Fruit fly (Drosophila melanogaster) whole organism, embryonic: ENCODE data around the gene CG13676.

Source experiments
- Atf3 ChIP-seq: fragments of 200-800 bp; sonication (Bioruptor generic); optimal IDR thresholded peaks from 3 replicates; lab custom pipeline; 2016; ENCODE audit warnings: missing biosample characterization, missing genetic modification characterization
- CG10147 ChIP-seq: fragments of 200-800 bp; sonication (Bioruptor generic); optimal IDR thresholded peaks from 2 replicates; lab custom pipeline; 2019; ENCODE audit warnings: missing biosample characterization, mild to moderate bottlenecking, missing genetic modification characterization, moderate library complexity
- CG11085 ChIP-seq: fragments of 200-800 bp; sonication (Bioruptor generic); IDR thresholded peaks from 2 replicates; pipeline ENCODE4 v1.3.6; 2022; ENCODE audit warnings: missing biosample characterization, missing genetic modification characterization
- CG11560 ChIP-seq: fragments of 200-800 bp; sonication (Bioruptor generic); IDR thresholded peaks from 3 replicates; pipeline ENCODE4 v1.3.6; 2022; ENCODE audit warnings: missing biosample characterization, missing genetic modification characterization
- CG12155 ChIP-seq: fragments of 200-800 bp; sonication (Bioruptor generic); optimal IDR thresholded peaks from 3 replicates; lab custom pipeline; 2016; ENCODE audit warnings: missing biosample characterization, missing genetic modification characterization
- CG13296 ChIP-seq: fragments of 200-800 bp; sonication (Bioruptor generic); optimal IDR thresholded peaks from 3 replicates; lab custom pipeline; 2018; ENCODE audit warnings: missing biosample characterization, mild to moderate bottlenecking, missing genetic modification characterization
- CG15073 ChIP-seq: fragments of 200-800 bp; sonication (Bioruptor generic); optimal IDR thresholded peaks from 2 replicates; lab custom pipeline; 2016; ENCODE audit warnings: missing biosample characterization, missing genetic modification characterization
- CG1529 ChIP-seq: fragments of 200-800 bp; sonication (Bioruptor generic); optimal IDR thresholded peaks from 3 replicates; lab custom pipeline; 2018; ENCODE audit warnings: missing biosample characterization, missing genetic modification characterization
- CG16863 ChIP-seq: fragments of 200-800 bp; sonication (Bioruptor generic); optimal IDR thresholded peaks from 3 replicates; lab custom pipeline; 2016; ENCODE audit warnings: missing biosample characterization, missing genetic modification characterization
- CG17612 ChIP-seq: fragments of 200-800 bp; sonication (Bioruptor generic); IDR thresholded peaks from 2 replicates; pipeline ENCODE4 v1.3.6; 2022; ENCODE audit warnings: missing biosample characterization, missing genetic modification characterization
- CG18764 ChIP-seq: fragments of 200-800 bp; sonication (Bioruptor generic); optimal IDR thresholded peaks from 3 replicates; lab custom pipeline; 2016; ENCODE audit warnings: missing biosample characterization, missing genetic modification characterization
- CG2202 ChIP-seq: fragments of 200-800 bp; sonication (Bioruptor generic); optimal IDR thresholded peaks from 2 replicates; lab custom pipeline; 2018; ENCODE audit warnings: missing biosample characterization, mild to moderate bottlenecking, missing genetic modification characterization
- CG30431 ChIP-seq: fragments of 200-800 bp; sonication (Bioruptor generic); optimal IDR thresholded peaks from 2 replicates; lab custom pipeline; 2017; ENCODE audit warnings: missing biosample characterization, missing genetic modification characterization
- CG3065 ChIP-seq: fragments of 200-800 bp; sonication (Bioruptor generic); optimal IDR thresholded peaks from 2 replicates; lab custom pipeline; 2016; ENCODE audit warnings: missing biosample characterization, missing genetic modification characterization
- CG32772 ChIP-seq: fragments of 200-800 bp; sonication (Bioruptor generic); IDR thresholded peaks from 2 replicates; pipeline ENCODE4 v1.3.6; 2022; ENCODE audit warnings: missing biosample characterization, missing genetic modification characterization
- CG33213 ChIP-seq: fragments of 200-800 bp; sonication (Bioruptor generic); optimal IDR thresholded peaks from 3 replicates; lab custom pipeline; 2016; ENCODE audit warnings: missing biosample characterization, missing genetic modification characterization
- CG3726 ChIP-seq: fragments of 200-800 bp; sonication (Bioruptor generic); IDR thresholded peaks from 3 replicates; pipeline ENCODE4, ENCODE4 v1.3.6; 2022; ENCODE audit warnings: missing biosample characterization, missing genetic modification characterization
- CG42726 ChIP-seq: fragments of 200-800 bp; sonication (Bioruptor generic); IDR thresholded peaks from 2 replicates; pipeline ENCODE4 v1.3.6; 2022; ENCODE audit warnings: missing biosample characterization, missing genetic modification characterization; ENCODE audit not compliant: partially characterized antibody
- CG4820 ChIP-seq: fragments of 200-800 bp; sonication (Bioruptor generic); optimal IDR thresholded peaks from 3 replicates; lab custom pipeline; 2016; ENCODE audit warnings: missing biosample characterization, missing genetic modification characterization
- CG4854 ChIP-seq: fragments of 200-800 bp; sonication (Bioruptor generic); optimal IDR thresholded peaks from 2 replicates; lab custom pipeline; 2016; ENCODE audit warnings: missing biosample characterization, missing genetic modification characterization, inconsistent platforms
- CG8924 ChIP-seq: fragments of 200-800 bp; optimal IDR thresholded peaks from 3 replicates; lab custom pipeline; 2019; ENCODE audit warnings: missing biosample characterization, mild to moderate bottlenecking, missing genetic modification characterization, moderate library complexity
- D19A ChIP-seq: fragments of 200-800 bp; optimal IDR thresholded peaks from 3 replicates; lab custom pipeline; 2019; ENCODE audit warnings: missing biosample characterization, mild to moderate bottlenecking, missing genetic modification characterization, moderate library complexity
- Dip2 ChIP-seq: fragments of 200-800 bp; sonication (Bioruptor generic); IDR thresholded peaks from 2 replicates; pipeline ENCODE4 v1.3.6; 2022; ENCODE audit warnings: missing biosample characterization, missing genetic modification characterization
- Dip3 ChIP-seq: fragments of 200-800 bp; sonication (Bioruptor generic); optimal IDR thresholded peaks from 3 replicates; lab custom pipeline; 2016; ENCODE audit warnings: missing biosample characterization, missing genetic modification characterization
- Lhr ChIP-seq: fragments of 200-800 bp; sonication (Bioruptor generic); optimal IDR thresholded peaks from 3 replicates; lab custom pipeline; 2017; ENCODE audit warnings: mild to moderate bottlenecking, missing biosample characterization, missing genetic modification reagents, missing genetic modification characterization
- Nf-YA ChIP-seq: fragments of 200-800 bp; sonication (Bioruptor generic); IDR thresholded peaks from 2 replicates; pipeline ENCODE4 v1.3.6; 2022; ENCODE audit warnings: missing biosample characterization, missing genetic modification characterization
- Sox100B ChIP-seq: fragments of 200-800 bp; sonication (Bioruptor generic); optimal IDR thresholded peaks from 3 replicates; lab custom pipeline; 2018; ENCODE audit warnings: missing biosample characterization, mild to moderate bottlenecking, missing genetic modification characterization
- Spps ChIP-seq: fragments of 200-800 bp; sonication (Bioruptor generic); optimal IDR thresholded peaks from 2 replicates; lab custom pipeline; 2018; ENCODE audit warnings: missing biosample characterization, mild to moderate bottlenecking, missing genetic modification characterization
- Ssrp ChIP-seq: fragments of 200-800 bp; sonication (Bioruptor generic); optimal IDR thresholded peaks from 2 replicates; lab custom pipeline; 2018; ENCODE audit warnings: missing biosample characterization, mild to moderate bottlenecking, missing genetic modification characterization, moderate library complexity
- TFAM ChIP-seq: fragments of 200-800 bp; sonication (Bioruptor generic); optimal IDR thresholded peaks from 2 replicates; lab custom pipeline; 2017; ENCODE audit warnings: missing biosample characterization, missing genetic modification characterization, inconsistent platforms
- Taf1 ChIP-seq: fragments of 200-800 bp; sonication (Bioruptor generic); IDR thresholded peaks from 2 replicates; pipeline ENCODE4 v1.3.6; 2022; ENCODE audit warnings: missing biosample characterization, missing genetic modification characterization
- br ChIP-seq: fragments of >200 bp; optimal IDR thresholded peaks from 2 replicates; lab custom pipeline; 2017
- cad ChIP-seq: fragments of >200 bp; optimal IDR thresholded peaks from 2 replicates; lab custom pipeline; 2017; ENCODE audit warnings: missing biosample characterization, missing genetic modification characterization
- croc ChIP-seq: fragments of 200-800 bp; sonication (Bioruptor generic); conservative IDR thresholded peaks from 3 replicates; pipeline ENCODE4 v1.3.6; 2022; ENCODE audit warnings: missing biosample characterization, missing genetic modification characterization
- ems ChIP-seq: fragments of 200-800 bp; sonication (Bioruptor generic); optimal IDR thresholded peaks from 3 replicates; lab custom pipeline; 2016; ENCODE audit warnings: missing biosample characterization, missing genetic modification characterization
- exex ChIP-seq: fragments of 200-800 bp; sonication (Bioruptor generic); optimal IDR thresholded peaks from 4 replicates; lab custom pipeline; 2018; ENCODE audit warnings: missing biosample characterization, mild to moderate bottlenecking, missing genetic modification characterization, moderate library complexity
- eyg ChIP-seq: fragments of 200-800 bp; sonication (Bioruptor generic); optimal IDR thresholded peaks from 3 replicates; lab custom pipeline; 2016; ENCODE audit warnings: missing biosample characterization, missing genetic modification characterization
- fd102C ChIP-seq: fragments of 200-800 bp; sonication (Bioruptor generic); optimal IDR thresholded peaks from 2 replicates; lab custom pipeline; 2018; ENCODE audit warnings: missing biosample characterization, mild to moderate bottlenecking, missing genetic modification characterization, moderate library complexity
- gcm2 ChIP-seq: fragments of 200-800 bp; sonication (Bioruptor generic); optimal IDR thresholded peaks from 2 replicates; lab custom pipeline; 2016; ENCODE audit warnings: missing biosample characterization, missing genetic modification characterization
- jigr1 ChIP-seq: fragments of 200-800 bp; sonication (Bioruptor generic); IDR thresholded peaks from 3 replicates; pipeline ENCODE4 v1.3.6; 2022; ENCODE audit warnings: missing biosample characterization, missing genetic modification characterization
- lov ChIP-seq, 2 experiments: fragments of 200-800 bp in 1 of 2; fragments of >200 bp in 1 of 2; sonication (Bioruptor generic) in 1 of 2; IDR thresholded peaks in 1 of 2; optimal IDR thresholded peaks in 1 of 2; 2 replicates in 1 of 2; 3 replicates in 1 of 2; pipeline versions ENCODE4 v1.3.6 to Lab custom; 2017 to 2022; ENCODE audit warnings: missing biosample characterization in 1 of 2, missing genetic modification characterization in 1 of 2
- mld ChIP-seq: fragments of 200-800 bp; sonication (Bioruptor generic); IDR thresholded peaks from 3 replicates; pipeline ENCODE4 v1.3.6; 2022; ENCODE audit warnings: missing biosample characterization, missing genetic modification characterization; ENCODE audit not compliant: partially characterized antibody
- phol ChIP-seq: fragments of 200-800 bp; sonication (Bioruptor generic); optimal IDR thresholded peaks from 3 replicates; lab custom pipeline; 2018; ENCODE audit warnings: missing biosample characterization, mild to moderate bottlenecking, missing genetic modification characterization, moderate library complexity
- ranshi ChIP-seq: fragments of 200-800 bp; sonication (Bioruptor generic); IDR thresholded peaks from 2 replicates; pipeline ENCODE4 v1.3.6; 2022; ENCODE audit warnings: missing biosample characterization, missing genetic modification characterization
- slp2 ChIP-seq: fragments of 200-800 bp; sonication (Bioruptor generic); optimal IDR thresholded peaks from 2 replicates; lab custom pipeline; 2016; ENCODE audit warnings: missing biosample characterization, missing genetic modification characterization
- ssp ChIP-seq: fragments of 200-800 bp; sonication (Bioruptor generic); IDR thresholded peaks from 2 replicates; pipeline ENCODE4 v1.3.6; 2022; ENCODE audit warnings: missing biosample characterization, missing genetic modification characterization
- tap ChIP-seq: fragments of 200-800 bp; optimal IDR thresholded peaks from 3 replicates; lab custom pipeline; 2019; ENCODE audit warnings: missing biosample characterization, mild to moderate bottlenecking, missing genetic modification characterization, moderate library complexity
- tio ChIP-seq: fragments of 200-800 bp; sonication (Bioruptor generic); optimal IDR thresholded peaks from 2 replicates; lab custom pipeline; 2017; ENCODE audit warnings: missing biosample characterization, missing genetic modification characterization, inconsistent platforms
- usp ChIP-seq: fragments of >200 bp; optimal IDR thresholded peaks from 2 replicates; lab custom pipeline; 2017; ENCODE audit warnings: missing biosample characterization, missing genetic modification characterization
- wek ChIP-seq: fragments of 200-800 bp; sonication (Bioruptor generic); optimal IDR thresholded peaks from 3 replicates; lab custom pipeline; 2018; ENCODE audit warnings: missing biosample characterization, mild to moderate bottlenecking, missing genetic modification characterization, moderate library complexity
- zen2 ChIP-seq: fragments of 200-800 bp; sonication (Bioruptor generic); IDR thresholded peaks from 3 replicates; pipeline ENCODE4 v1.3.6; 2022; ENCODE audit warnings: missing biosample characterization, missing genetic modification characterization; ENCODE audit not compliant: partially characterized antibody

Gene CG13676

dm6 chr3L:8137448-8137906 lies 14.1 kb downstream of the CG13676 start, which contains the start of the genes Setx and mus301 (continued):
- TF ChIP-seq CG18764 (peak; percentile 79), Nf-YA (no peak), exex (no peak), Ssrp (peak; percentile 72), mld (no peak), phol (peak; percentile 88), CG3726 (GFP tag; lab: Robert Waterston, UW) (no peak), TFAM (GFP tag; lab: Kevin White, UChicago) (no peak), eyg (GFP tag; lab: Kevin White, UChicago) (no peak), CG17612 (GFP tag; lab: Robert Waterston, UW) (no peak), Dip2 (no peak), cad (no peak), CG8924 (tag; lab: Kevin White, UChicago) (no peak), D19A (tag; lab: Kevin White, UChicago) (no peak), CG16863 (GFP tag; lab: Kevin White, UChicago) (peak; percentile 68), tio (GFP tag; lab: Kevin White, UChicago) (peak; percentile 78), br (lab: Kevin White, UChicago) (no peak), CG12155 (GFP tag; lab: Kevin White, UChicago) (peak; percentile 86), fd102C (GFP tag; lab: Kevin White, UChicago) (no peak), CG30431 (peak; percentile 29), CG11085 (GFP tag; lab: Robert Waterston, UW) (peak; percentile 83), slp2 (peak; percentile 54), Lhr (GFP tag; lab: Kevin White, UChicago) (peak; percentile 95), Dip3 (GFP tag; lab: Kevin White, UChicago) (peak; percentile 91), lov (optimal IDR thresholded peaks at IDR 0.05; lab: Kevin White, UChicago) (no peak), lov (GFP tag; IDR thresholded peaks at IDR 0.05; lab: Robert Waterston, UW) (no peak), CG42726 (GFP tag; lab: Robert Waterston, UW) (no peak), CG4854 (GFP tag; lab: Kevin White, UChicago) (peak; percentile 76), CG33213 (GFP tag; lab: Kevin White, UChicago) (peak; percentile 90), CG11560 (tag; lab: Robert Waterston, UW) (peak; percentile 60; the same call in 1 of the 3 replicates), tap (no peak), ems (GFP tag; lab: Kevin White, UChicago) (peak; percentile 87), CG3065 (GFP tag; lab: Kevin White, UChicago) (peak; percentile 39), wek (GFP tag; lab: Kevin White, UChicago) (no peak), CG2202 (tag; lab: Kevin White, UChicago) (peak; percentile 49), Taf1 (GFP tag; lab: Robert Waterston, UW) (no peak; the same call in 1 of the 2 replicates), gcm2 (GFP tag; lab: Kevin White, UChicago) (peak; percentile 44), CG15073 (peak; percentile 20), Atf3 (GFP tag; lab: Kevin White, UChicago) (peak; percentile 74), Spps (tag; lab: Kevin White, UChicago) (peak; percentile 40), CG4820 (GFP tag; lab: Kevin White, UChicago) (peak; percentile 80), ranshi (GFP tag; lab: Robert Waterston, UW) (peak; percentile 68; the same call in 1 of the 2 replicates), CG10147 (no peak), CG1529 (GFP tag; lab: Kevin White, UChicago) (peak; percentile 21), CG32772 (GFP tag; lab: Robert Waterston, UW) (peak; percentile 66), zen2 (GFP tag; lab: Robert Waterston, UW) (no peak), croc (GFP tag; lab: Robert Waterston, UW) (peak; percentile 37; the same call in 2 of the 3 replicates), jigr1 (no peak), Sox100B (GFP tag; lab: Kevin White, UChicago) (peak; percentile 70), ssp (GFP tag; lab: Robert Waterston, UW) (peak; percentile 72), CG13296 (GFP tag; lab: Kevin White, UChicago) (peak; percentile 60), usp (GFP tag; lab: Kevin White, UChicago) (no peak)
